Fruit fly (Drosophila melanogaster): Measurements from ENCODE around the gene CG14995.

- TF ChIP-seq OdsH (GFP tag; optimal IDR thresholded peaks at IDR 0.05): no peak
- TF ChIP-seq acj6 (GFP tag; optimal IDR thresholded peaks at IDR 0.05): no peak
- no peak for TF ChIP-seq Eip78C (GFP tag)
- TF ChIP-seq Lpt (GFP tag; optimal IDR thresholded peaks at IDR 0.05): no peak
- TF ChIP-seq Hr38 (GFP tag; optimal IDR thresholded peaks at IDR 0.05): no peak
- TF ChIP-seq Sox15 (GFP tag; optimal IDR thresholded peaks at IDR 0.05): no peak
- no peak for TF ChIP-seq eg (GFP tag; IDR thresholded peaks at IDR 0.05)
- no peak for TF ChIP-seq Sox102F (GFP tag; optimal IDR thresholded peaks at IDR 0.05)
- TF ChIP-seq CG11762 (GFP tag; optimal IDR thresholded peaks at IDR 0.05; ENCODE audit: insufficient read depth): no peak
- no peak for TF ChIP-seq Ets96B (tag; optimal IDR thresholded peaks at IDR 0.05)
- TF ChIP-seq Smox (GFP tag; optimal IDR thresholded peaks at IDR 0.05): no peak
- TF ChIP-seq svp (GFP tag): no peak
These were observed 19.6 kb downstream of the CG14995 start for dm6 chr3L:4083442-4083841.
